Worm (Caenorhabditis elegans): ENCODE data around the gene osm-6.

DNA sequence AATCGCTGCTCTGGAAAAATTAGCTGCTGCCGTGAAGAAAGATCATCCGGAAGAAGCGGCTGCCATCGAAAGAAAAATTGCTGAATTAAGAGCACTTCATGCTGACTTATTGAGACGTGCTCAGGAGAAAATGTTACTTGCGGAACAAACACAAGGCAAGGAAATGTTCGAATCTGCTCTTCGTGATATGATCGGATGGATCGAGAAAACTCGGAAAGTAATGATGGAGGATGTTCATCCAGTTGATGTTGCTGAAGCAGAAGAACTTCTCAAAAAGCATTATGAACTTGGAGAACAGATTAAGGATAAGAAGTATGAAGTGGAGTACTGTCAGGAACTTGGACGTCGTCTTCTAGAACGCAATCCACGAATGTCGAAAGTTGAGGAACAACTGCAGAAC lies 21.3 kb downstream of the osm-6 start:
- TF ChIP-seq flt-1 (GFP tag; IDR thresholded peaks at IDR 0.05) (no peak), med-1 (GFP tag; optimal IDR thresholded peaks at IDR 0.05; ENCODE audit: insufficient read depth) (no peak), ztf-29 (GFP tag; IDR thresholded peaks at IDR 0.05) (no peak), cog-1 (tag; optimal IDR thresholded peaks at IDR 0.05) (no peak), T22C8.4 (GFP tag; IDR thresholded peaks at IDR 0.05) (no peak)

Measured in whole organism, midembryonic.